Fruit fly (Drosophila melanogaster) whole organism, wandering third instar larva: ENCODE measurements around the gene CG5506.

Experiments used
- Abd-B ChIP-seq: fragments of >200 bp; optimal IDR thresholded peaks from 2 replicates; lab custom pipeline; 2017; ENCODE audit warnings: missing biosample characterization, missing genetic modification characterization
- Hr78 ChIP-seq: fragments of >200 bp; optimal IDR thresholded peaks from 2 replicates; lab custom pipeline; 2017; ENCODE audit warnings: missing biosample characterization, missing genetic modification characterization
- Jra ChIP-seq: sonication (Bioruptor generic); optimal IDR thresholded peaks from 2 replicates; lab custom pipeline; 2016; ENCODE audit warnings: missing biosample characterization, missing genetic modification characterization
- OdsH ChIP-seq: fragments of 200-800 bp; sonication (Bioruptor generic); optimal IDR thresholded peaks from 2 replicates; lab custom pipeline; 2016; ENCODE audit warnings: missing biosample characterization, mild to moderate bottlenecking, missing genetic modification characterization
- psq ChIP-seq: fragments of 200-800 bp; sonication (Bioruptor generic); optimal IDR thresholded peaks from 3 replicates; lab custom pipeline; 2017; ENCODE audit warnings: missing biosample characterization, mild to moderate bottlenecking, missing genetic modification characterization, moderate library complexity
- sv ChIP-seq: fragments of 200-800 bp; sonication (Bioruptor generic); optimal IDR thresholded peaks from 3 replicates; lab custom pipeline; 2016; ENCODE audit warnings: missing biosample characterization, missing genetic modification characterization
- usp ChIP-seq: fragments of >200 bp; optimal IDR thresholded peaks from 2 replicates; lab custom pipeline; 2017; ENCODE audit warnings: missing biosample characterization, missing genetic modification characterization

dm6 chr3L:17902186-17902585 lies 18.0 kb upstream of the CG5506 start:
- no peak for TF ChIP-seq sv (GFP tag; lab: Kevin White, UChicago)
- no peak for TF ChIP-seq Jra (GFP tag; lab: Kevin White, UChicago)
- no peak for TF ChIP-seq Abd-B (GFP tag; lab: Kevin White, UChicago)
- TF ChIP-seq psq (GFP tag; lab: Kevin White, UChicago) = no peak
- no peak for TF ChIP-seq Hr78 (GFP tag; lab: Kevin White, UChicago)
- TF ChIP-seq usp = no peak
- TF ChIP-seq OdsH (GFP tag; lab: Kevin White, UChicago) = no peak
